Fruit fly (Drosophila melanogaster) whole organism, embryonic: ENCODE results near the gene Catsup.

Source experiments
- Ada2b ChIP-seq: fragments of 200-800 bp; sonication (Bioruptor generic); IDR thresholded peaks from 2 replicates; pipeline ENCODE4 v1.3.6; 2022; ENCODE audit warnings: missing biosample characterization, missing genetic modification characterization
- Aef1 ChIP-seq: fragments of 200-800 bp; sonication (Bioruptor generic); IDR thresholded peaks from 3 replicates; pipeline ENCODE4 v1.3.6; 2022; ENCODE audit warnings: missing biosample characterization, missing genetic modification characterization
- Antp ChIP-seq: fragments of 200-800 bp; sonication (Bioruptor generic); optimal IDR thresholded peaks from 3 replicates; lab custom pipeline; 2016; ENCODE audit warnings: missing biosample characterization, missing genetic modification characterization
- Bteb2 ChIP-seq: fragments of 200-800 bp; sonication (Bioruptor generic); optimal IDR thresholded peaks from 2 replicates; lab custom pipeline; 2016; ENCODE audit warnings: missing biosample characterization, missing genetic modification characterization
- CG10267 ChIP-seq: fragments of 200-800 bp; sonication (Bioruptor generic); optimal IDR thresholded peaks from 2 replicates; lab custom pipeline; 2018; ENCODE audit warnings: missing biosample characterization, mild to moderate bottlenecking, missing genetic modification characterization, moderate library complexity
- CG11560 ChIP-seq: fragments of 200-800 bp; sonication (Bioruptor generic); IDR thresholded peaks from 3 replicates; pipeline ENCODE4 v1.3.6; 2022; ENCODE audit warnings: missing biosample characterization, missing genetic modification characterization
- CG14050 ChIP-seq: fragments of 200-800 bp; sonication (Bioruptor generic); IDR thresholded peaks from 3 replicates; pipeline ENCODE4 v1.3.6; 2022; ENCODE audit warnings: missing biosample characterization, missing genetic modification characterization
- CG14667 ChIP-seq: fragments of 200-800 bp; sonication (Bioruptor generic); IDR thresholded peaks from 2 replicates; pipeline ENCODE4 v1.3.6; 2022; ENCODE audit warnings: missing biosample characterization, missing genetic modification characterization
- CG15514 ChIP-seq: fragments of 200-800 bp; sonication (Bioruptor generic); optimal IDR thresholded peaks from 3 replicates; lab custom pipeline; 2017; ENCODE audit warnings: missing biosample characterization, missing genetic modification characterization, mild to moderate bottlenecking, moderate library complexity, missing genetic modification reagents
- CG1647 ChIP-seq: fragments of 200-800 bp; sonication (Bioruptor generic); optimal IDR thresholded peaks from 3 replicates; lab custom pipeline; 2016; ENCODE audit warnings: missing biosample characterization, missing genetic modification characterization
- CG17829 ChIP-seq: fragments of 200-800 bp; optimal IDR thresholded peaks from 2 replicates; lab custom pipeline; 2019; ENCODE audit warnings: missing biosample characterization, mild to moderate bottlenecking, missing genetic modification characterization, moderate library complexity
- CG18619 ChIP-seq: fragments of 200-800 bp; sonication (Bioruptor generic); optimal IDR thresholded peaks from 3 replicates; lab custom pipeline; 2017; ENCODE audit warnings: missing biosample characterization, mild to moderate bottlenecking, missing genetic modification characterization
- CG18764 ChIP-seq: fragments of 200-800 bp; sonication (Bioruptor generic); optimal IDR thresholded peaks from 3 replicates; lab custom pipeline; 2016; ENCODE audit warnings: missing biosample characterization, missing genetic modification characterization
- CG2199 ChIP-seq: fragments of 200-800 bp; sonication (Bioruptor generic); IDR thresholded peaks from 3 replicates; pipeline ENCODE4 v1.3.6; 2022; ENCODE audit warnings: missing biosample characterization, missing genetic modification characterization
- CG30431 ChIP-seq: fragments of 200-800 bp; sonication (Bioruptor generic); optimal IDR thresholded peaks from 2 replicates; lab custom pipeline; 2017; ENCODE audit warnings: missing biosample characterization, missing genetic modification characterization
- CG34224 ChIP-seq: fragments of 200-800 bp; sonication (Bioruptor generic); IDR thresholded peaks from 3 replicates; pipeline ENCODE4 v1.3.6; 2022; ENCODE audit warnings: missing biosample characterization, missing genetic modification characterization; ENCODE audit not compliant: partially characterized antibody
- CG4282 ChIP-seq: fragments of 200-800 bp; sonication (Bioruptor generic); optimal IDR thresholded peaks from 2 replicates; lab custom pipeline; 2016; ENCODE audit warnings: missing biosample characterization, missing genetic modification characterization
- CG5245 ChIP-seq: fragments of 200-800 bp; sonication (Bioruptor generic); optimal IDR thresholded peaks from 3 replicates; lab custom pipeline; 2016; ENCODE audit warnings: missing biosample characterization, missing genetic modification characterization
- CG6765 ChIP-seq: fragments of 200-800 bp; sonication (Bioruptor generic); optimal IDR thresholded peaks from 3 replicates; lab custom pipeline; 2017; ENCODE audit warnings: missing biosample characterization, mild to moderate bottlenecking, missing genetic modification characterization
- CG9727 ChIP-seq: fragments of 200-800 bp; sonication (Bioruptor generic); optimal IDR thresholded peaks from 3 replicates; lab custom pipeline; 2017; ENCODE audit warnings: missing biosample characterization, mild to moderate bottlenecking, missing genetic modification characterization
- Camta ChIP-seq: fragments of 200-800 bp; sonication (Bioruptor generic); optimal IDR thresholded peaks from 2 replicates; lab custom pipeline; 2016; ENCODE audit warnings: missing biosample characterization, missing genetic modification characterization
- Dek ChIP-seq: fragments of 200-800 bp; sonication (Bioruptor generic); optimal IDR thresholded peaks from 3 replicates; lab custom pipeline; 2019; ENCODE audit warnings: missing biosample characterization, mild to moderate bottlenecking, missing genetic modification characterization, moderate library complexity
- Dip3 ChIP-seq: fragments of 200-800 bp; sonication (Bioruptor generic); optimal IDR thresholded peaks from 3 replicates; lab custom pipeline; 2016; ENCODE audit warnings: missing biosample characterization, missing genetic modification characterization
- Fer3 ChIP-seq: fragments of 200-800 bp; sonication (Bioruptor generic); optimal IDR thresholded peaks from 2 replicates; lab custom pipeline; 2018; ENCODE audit warnings: missing biosample characterization, mild to moderate bottlenecking, missing genetic modification characterization, moderate library complexity
- Hand ChIP-seq: fragments of 200-800 bp; sonication (Bioruptor generic); optimal IDR thresholded peaks from 2 replicates; lab custom pipeline; 2017; ENCODE audit warnings: mild to moderate bottlenecking, missing biosample characterization, missing genetic modification reagents, missing genetic modification characterization
- Jarid2 ChIP-seq: fragments of 200-800 bp; sonication (Bioruptor generic); optimal IDR thresholded peaks from 3 replicates; lab custom pipeline; 2017; ENCODE audit warnings: mild to moderate bottlenecking, missing biosample characterization, missing genetic modification reagents, missing genetic modification characterization
- Kr ChIP-seq: fragments of 200-800 bp; sonication (Bioruptor generic); optimal IDR thresholded peaks from 2 replicates; lab custom pipeline; 2017; ENCODE audit warnings: missing biosample characterization, mild to moderate bottlenecking, missing genetic modification characterization
- MBD-R2 ChIP-seq: fragments of 200-800 bp; sonication (Bioruptor generic); IDR thresholded peaks from 2 replicates; pipeline ENCODE4 v1.3.6; 2022; ENCODE audit warnings: missing biosample characterization, missing genetic modification characterization
- Max ChIP-seq: fragments of 200-800 bp; sonication (Bioruptor generic); optimal IDR thresholded peaks from 2 replicates; lab custom pipeline; 2016; ENCODE audit warnings: missing biosample characterization, mild to moderate bottlenecking, missing genetic modification characterization
- NC2β ChIP-seq: fragments of 200-800 bp; sonication (Bioruptor generic); optimal IDR thresholded peaks from 2 replicates; lab custom pipeline; 2016; ENCODE audit warnings: missing biosample characterization, missing genetic modification characterization
- Pdp1 ChIP-seq, 2 experiments: fragments of 200-800 bp; sonication (Bioruptor generic); optimal IDR thresholded peaks; 3 replicates each; lab custom pipeline; 2016; ENCODE audit warnings: missing biosample characterization in 2 of 2, missing genetic modification characterization in 2 of 2, mild to moderate bottlenecking in 1 of 2, moderate library complexity in 1 of 2
- Sry-δ ChIP-seq: fragments of 200-800 bp; sonication (Bioruptor generic); optimal IDR thresholded peaks from 2 replicates; lab custom pipeline; 2016; ENCODE audit warnings: missing biosample characterization, missing genetic modification characterization
- al ChIP-seq: fragments of 200-800 bp; sonication (Bioruptor generic); IDR thresholded peaks from 2 replicates; pipeline ENCODE4 v1.3.6; 2022; ENCODE audit warnings: missing biosample characterization, missing genetic modification characterization
- bsh ChIP-seq, 2 experiments: fragments of 200-800 bp; sonication (Bioruptor generic); optimal IDR thresholded peaks; 2 replicates each; lab custom pipeline; 2017 to 2018; ENCODE audit warnings: mild to moderate bottlenecking in 2 of 2, missing biosample characterization in 2 of 2, missing genetic modification characterization in 2 of 2, moderate library complexity in 1 of 2
- ci ChIP-seq: fragments of 200-800 bp; sonication (Bioruptor generic); IDR thresholded peaks from 3 replicates; pipeline ENCODE4 v1.3.6; 2022; ENCODE audit warnings: missing biosample characterization, missing genetic modification characterization
- dmrt11E ChIP-seq: fragments of 200-800 bp; sonication (Bioruptor generic); optimal IDR thresholded peaks from 3 replicates; lab custom pipeline; 2018; ENCODE audit warnings: missing biosample characterization, mild to moderate bottlenecking, missing genetic modification characterization, moderate library complexity
- emc ChIP-seq: fragments of 200-800 bp; sonication (Bioruptor generic); optimal IDR thresholded peaks from 2 replicates; lab custom pipeline; 2016; ENCODE audit warnings: missing biosample characterization, missing genetic modification characterization
- ems ChIP-seq: fragments of 200-800 bp; sonication (Bioruptor generic); optimal IDR thresholded peaks from 3 replicates; lab custom pipeline; 2016; ENCODE audit warnings: missing biosample characterization, missing genetic modification characterization
- gem ChIP-seq: fragments of 200-800 bp; sonication (Bioruptor generic); optimal IDR thresholded peaks from 2 replicates; lab custom pipeline; 2019; ENCODE audit warnings: missing biosample characterization, mild to moderate bottlenecking, missing genetic modification characterization, moderate library complexity
- ind ChIP-seq: fragments of 200-800 bp; sonication (Bioruptor generic); optimal IDR thresholded peaks from 3 replicates; lab custom pipeline; 2016; ENCODE audit warnings: missing biosample characterization, missing genetic modification characterization
- jigr1 ChIP-seq: fragments of 200-800 bp; sonication (Bioruptor generic); IDR thresholded peaks from 3 replicates; pipeline ENCODE4 v1.3.6; 2022; ENCODE audit warnings: missing biosample characterization, missing genetic modification characterization
- kay ChIP-seq: fragments of 200-800 bp; sonication (Bioruptor generic); optimal IDR thresholded peaks from 2 replicates; lab custom pipeline; 2016; ENCODE audit warnings: missing biosample characterization, missing genetic modification characterization
- lmd ChIP-seq: fragments of 200-800 bp; sonication (Bioruptor generic); IDR thresholded peaks from 2 replicates; pipeline ENCODE4 v1.3.6; 2022; ENCODE audit warnings: missing biosample characterization, missing genetic modification characterization
- pfk ChIP-seq: fragments of 200-800 bp; sonication (Bioruptor generic); optimal IDR thresholded peaks from 2 replicates; lab custom pipeline; 2018; ENCODE audit warnings: missing biosample characterization, mild to moderate bottlenecking, missing genetic modification characterization, moderate library complexity
- pnt ChIP-seq: fragments of 200-800 bp; sonication (Bioruptor generic); optimal IDR thresholded peaks from 3 replicates; lab custom pipeline; 2016; ENCODE audit warnings: missing biosample characterization, missing genetic modification characterization
- pum ChIP-seq: fragments of 200-800 bp; sonication (Bioruptor generic); optimal IDR thresholded peaks from 2 replicates; lab custom pipeline; 2016; ENCODE audit warnings: missing biosample characterization, missing genetic modification characterization
- sd ChIP-seq: fragments of 200-800 bp; sonication (Bioruptor generic); optimal IDR thresholded peaks from 3 replicates; lab custom pipeline; 2018; ENCODE audit warnings: missing biosample characterization, mild to moderate bottlenecking, missing genetic modification characterization, moderate library complexity
- vvl ChIP-seq: fragments of 200-800 bp; sonication (Bioruptor generic); IDR thresholded peaks from 2 replicates; pipeline ENCODE4 v1.3.6; 2022; ENCODE audit warnings: missing biosample characterization, missing genetic modification characterization

Gene Catsup

dm6 chr2L:19021278-19022220 lies 20.1 kb upstream of the Catsup start (continued):
- peak; percentile 76 for TF ChIP-seq vvl (GFP tag; lab: Robert Waterston, UW)
- TF ChIP-seq CG14667 (GFP tag; lab: Robert Waterston, UW), result peak; percentile 36
- TF ChIP-seq Pdp1 (GFP tag; optimal IDR thresholded peaks at IDR 0.05; lab: Kevin White, UChicago), result peak in 1 of 2 experiments; percentile 41
- peak; percentile 57 for TF ChIP-seq CG5245 (GFP tag; lab: Kevin White, UChicago)
- no peak for TF ChIP-seq CG4282 (GFP tag; lab: Kevin White, UChicago)
- 0 out of 3 replicates have a peak, but pooled peaks have one; percentile 12 for TF ChIP-seq CG11560
- TF ChIP-seq Jarid2, result peak; percentile 41
- no peak for TF ChIP-seq jigr1 (GFP tag; lab: Robert Waterston, UW)
- TF ChIP-seq CG15514 (GFP tag; lab: Kevin White, UChicago), result peak; percentile 43
- peak; percentile 91 for TF ChIP-seq Hand (GFP tag; lab: Kevin White, UChicago)
- peak; percentile 6 for TF ChIP-seq kay (GFP tag; lab: Kevin White, UChicago)
- TF ChIP-seq Max (GFP tag; lab: Kevin White, UChicago), result peak; percentile 60
- peak; percentile 84 for TF ChIP-seq CG18619 (GFP tag; lab: Kevin White, UChicago)
- TF ChIP-seq CG17829 (tag; lab: Kevin White, UChicago), result peak; percentile 75
- TF ChIP-seq CG10267 (tag; lab: Kevin White, UChicago), result peak; percentile 68
- peak; percentile 68 for TF ChIP-seq Fer3 (tag; lab: Kevin White, UChicago)
- TF ChIP-seq CG2199 (GFP tag; lab: Robert Waterston, UW), result 0 out of 3 replicates have a peak, but pooled peaks have one; percentile 43
- peak; percentile 65 for TF ChIP-seq Ada2b (GFP tag; lab: Robert Waterston, UW)
- TF ChIP-seq Dip3 (GFP tag; lab: Kevin White, UChicago), result no peak
- TF ChIP-seq pfk, result no peak
- TF ChIP-seq Bteb2, result peak; percentile 1
- TF ChIP-seq emc (GFP tag; lab: Kevin White, UChicago), result no peak
- TF ChIP-seq ems, result peak; percentile 43
- TF ChIP-seq CG18764 (GFP tag; lab: Kevin White, UChicago), result peak; percentile 34
- peak; percentile 76 for TF ChIP-seq lmd (GFP tag; lab: Robert Waterston, UW)
- TF ChIP-seq dmrt11E (tag; lab: Kevin White, UChicago), result peak; percentile 55
- peak; percentile 42 for TF ChIP-seq Antp (GFP tag; lab: Kevin White, UChicago)
- TF ChIP-seq CG34224 (GFP tag; lab: Robert Waterston, UW), result no peak
- TF ChIP-seq gem (tag; lab: Kevin White, UChicago), result peak; percentile 90
- TF ChIP-seq CG30431 (GFP tag; lab: Kevin White, UChicago), result peak; percentile 69
- TF ChIP-seq ind (GFP tag; lab: Kevin White, UChicago), result peak; percentile 57
- TF ChIP-seq pnt (GFP tag; lab: Kevin White, UChicago), result peak; percentile 5
- 0 out of 2 replicates have a peak, but pooled peaks have one; percentile 24 for TF ChIP-seq MBD-R2 (GFP tag; lab: Robert Waterston, UW)
- no peak for TF ChIP-seq Camta (GFP tag; lab: Kevin White, UChicago)
- TF ChIP-seq bsh (GFP tag; optimal IDR thresholded peaks at IDR 0.05; lab: Kevin White, UChicago), result peak; percentile 81 to 82
- TF ChIP-seq CG6765, result peak; percentile 23
- TF ChIP-seq pum (GFP tag; lab: Kevin White, UChicago), result peak; percentile 35
- no peak for TF ChIP-seq NC2β (GFP tag; lab: Kevin White, UChicago)
- peak; percentile 76; the same call in 2 of the 3 replicates for TF ChIP-seq ci (GFP tag; lab: Robert Waterston, UW)
- no peak for TF ChIP-seq Sry-δ (GFP tag; lab: Kevin White, UChicago)
- TF ChIP-seq CG1647, result no peak
- TF ChIP-seq sd (tag; lab: Kevin White, UChicago), result peak; percentile 53
- peak; percentile 74 for TF ChIP-seq CG9727 (GFP tag; lab: Kevin White, UChicago)
- TF ChIP-seq Aef1 (GFP tag; lab: Robert Waterston, UW), result peak; percentile 41; the same call in 2 of the 3 replicates
- peak; percentile 64 for TF ChIP-seq CG14050 (GFP tag; lab: Robert Waterston, UW)
- TF ChIP-seq Dek (tag; lab: Kevin White, UChicago), result peak; percentile 78
- TF ChIP-seq al (GFP tag; lab: Robert Waterston, UW), result no peak
- TF ChIP-seq Kr (GFP tag; lab: Kevin White, UChicago), result no peak
